Fruit fly (Drosophila melanogaster) whole organism: ENCODE measurements around the gene CG42554.

ENCODE experiments used
- pan ChIP-seq: fragments of >200 bp; optimal IDR thresholded peaks from 2 replicates; lab custom pipeline; 2017
- psq ChIP-seq: fragments of >200 bp; optimal IDR thresholded peaks from 2 replicates; lab custom pipeline; 2017

dm6 chr3L:795001-795400 lies 40.5 kb upstream of the CG42554 start:
- TF ChIP-seq pan (lab: Kevin White, UChicago), result no peak
- no peak for TF ChIP-seq psq (lab: Kevin White, UChicago)
